Fruit fly (Drosophila melanogaster) whole organism: ENCODE measurements around the gene CG14354.

Experiments
- CG8478 ChIP-seq: fragments of >200 bp; optimal IDR thresholded peaks from 2 replicates; lab custom pipeline; 2018; ENCODE audit warnings: inconsistent platforms
- pan ChIP-seq: fragments of >200 bp; optimal IDR thresholded peaks from 2 replicates; lab custom pipeline; 2017
- usp ChIP-seq: fragments of >200 bp; optimal IDR thresholded peaks from 2 replicates; lab custom pipeline; 2017; ENCODE audit warnings: missing biosample characterization, missing genetic modification characterization, mixed read lengths

DNA sequence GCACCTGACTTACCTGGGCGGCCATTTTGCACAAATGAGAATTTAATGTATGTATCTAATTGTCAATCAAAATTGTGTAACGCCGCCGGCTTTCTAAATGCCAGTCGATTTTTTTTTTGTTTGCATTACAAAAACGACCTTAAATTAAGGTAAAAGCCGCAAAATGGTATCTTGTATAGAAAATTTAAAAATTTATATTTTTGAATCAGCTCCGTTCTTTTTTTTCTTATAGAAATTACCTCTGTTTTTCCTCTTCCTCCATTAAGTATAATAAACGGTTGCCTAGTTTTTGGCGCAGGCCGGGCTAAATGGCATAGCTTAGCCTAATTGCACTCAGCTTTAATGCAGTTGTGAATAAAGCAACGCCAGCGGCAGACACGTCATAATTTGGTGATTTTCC lies 28.1 kb upstream of the CG14354 start, which contains the start of gene CG4960:
- TF ChIP-seq pan (lab: Kevin White, UChicago) (no peak), usp (no peak), CG8478 (lab: Kevin White, UChicago) (no peak)
